Worm (Caenorhabditis elegans): ENCODE data around the gene ipp-5.

The ipp-5 gene

DNA sequence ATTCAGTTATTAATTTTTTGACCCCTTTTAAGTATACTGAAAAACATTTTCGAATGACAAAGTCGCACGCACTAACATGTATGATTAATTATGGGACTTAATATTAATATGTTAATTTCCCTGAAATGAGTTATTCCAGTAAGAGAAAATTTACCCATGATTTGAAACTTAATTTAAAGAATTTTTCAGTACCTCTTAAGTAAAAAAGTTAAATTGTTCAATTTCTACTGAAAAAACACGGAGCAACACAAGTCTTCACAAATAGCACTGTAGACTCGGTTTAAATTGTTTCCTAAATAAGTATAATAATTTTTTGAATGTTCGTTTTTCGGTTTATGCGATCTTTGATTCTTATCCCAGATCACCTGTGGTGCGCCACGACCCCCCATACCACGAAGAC lies 28.8 kb upstream of the ipp-5 start:
- TF ChIP-seq F10B5.3 (tag; optimal IDR thresholded peaks at IDR 0.05) (no peak), unc-62 (GFP tag; optimal IDR thresholded peaks at IDR 0.05 in 1 of 2) (peak in 1 of 2 experiments; percentile 91), unc-62 (tag; optimal IDR thresholded peaks at IDR 0.05) (no peak)

DNA sequence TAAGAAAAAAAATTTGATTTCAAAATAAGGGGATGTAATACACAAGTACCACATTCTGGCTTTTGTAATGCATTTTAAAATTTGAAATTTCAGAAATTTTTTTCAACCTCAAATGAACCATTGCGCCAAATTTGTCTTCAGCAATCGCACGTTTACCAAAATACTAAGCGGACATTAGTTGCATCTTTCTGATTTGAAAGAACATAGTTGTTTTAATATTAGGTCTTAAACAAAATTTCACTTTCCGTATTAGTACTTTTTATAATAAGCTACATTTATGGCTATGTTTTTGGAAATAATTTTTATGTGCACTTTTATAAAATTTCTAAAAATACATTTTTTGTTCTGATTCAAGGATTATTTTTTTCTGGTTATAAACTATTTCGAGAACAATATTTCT lies 27.4 kb upstream of the ipp-5 start, which contains the start of gene sups-1:
sups-1 (plus strand) TSS at position 301 of the 400 bp plus-strand sequence.
- no peak for TF ChIP-seq lin-38 (GFP tag; IDR thresholded peaks at IDR 0.05)

DNA sequence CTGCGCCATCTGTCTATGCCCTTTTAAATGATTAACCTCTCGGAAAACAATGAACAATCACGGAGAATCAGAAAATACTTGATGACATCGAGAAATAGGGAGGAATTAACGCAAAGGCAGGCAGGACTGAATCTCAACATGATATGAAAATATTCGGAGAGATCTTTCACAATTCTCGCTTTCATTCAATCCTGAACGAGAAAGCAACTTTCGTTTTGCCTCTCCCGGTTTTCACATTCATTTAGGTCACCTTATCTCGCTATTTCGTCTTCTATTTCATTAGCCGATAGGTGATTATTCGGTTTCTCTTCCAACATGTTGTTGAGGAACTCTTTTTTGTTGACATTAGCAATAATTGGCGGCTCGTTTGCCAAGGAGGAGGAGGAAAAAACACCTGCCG lies 27.0 kb upstream of the ipp-5 start:
- no peak for TF ChIP-seq lsy-2 (tag; optimal IDR thresholded peaks at IDR 0.05)
- peak; percentile 30 for TF ChIP-seq mxl-3 (GFP tag; optimal IDR thresholded peaks at IDR 0.05)

DNA sequence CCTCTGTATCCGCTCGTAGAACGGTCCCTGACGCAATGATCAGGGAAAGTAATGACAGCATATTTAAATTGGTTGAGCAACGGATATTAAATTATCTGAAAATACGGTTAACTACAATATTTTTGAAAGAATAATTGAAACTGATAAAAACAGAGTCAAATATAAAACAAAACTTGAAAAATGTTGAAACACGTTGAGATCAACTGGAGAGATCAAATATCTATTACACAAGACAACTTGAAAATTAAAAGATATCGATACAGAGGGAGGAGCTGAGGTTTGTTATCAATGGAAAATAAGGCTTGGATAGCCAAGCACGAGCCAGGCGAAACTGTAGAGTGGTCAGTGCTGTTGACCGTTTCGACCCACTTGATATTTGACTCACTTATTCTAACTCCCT lies 20.7 kb upstream of the ipp-5 start, which contains the start of gene C09B8.3:
C09B8.3 (minus strand) TSS at position 101 of the 400 bp plus-strand sequence.
- no peak for TF ChIP-seq unc-39 (tag; optimal IDR thresholded peaks at IDR 0.05)
- no peak for TF ChIP-seq ceh-44 (GFP tag; IDR thresholded peaks at IDR 0.05)
- TF ChIP-seq Y75B8A.6 (GFP tag; IDR thresholded peaks at IDR 0.05), result no peak
- no peak for TF ChIP-seq pha-4 (GFP tag; IDR thresholded peaks at IDR 0.05)
- no peak for TF ChIP-seq pha-4 (tag; optimal IDR thresholded peaks at IDR 0.05)
- TF ChIP-seq fkh-10 (GFP tag; optimal IDR thresholded peaks at IDR 0.05), result no peak
- no peak for TF ChIP-seq dve-1 (tag; optimal IDR thresholded peaks at IDR 0.05; ENCODE audit: insufficient read depth)
- no peak for TF ChIP-seq dmd-6 (GFP tag; IDR thresholded peaks at IDR 0.05)
- no peak for TF ChIP-seq daf-16 (GFP tag; optimal IDR thresholded peaks at IDR 0.05)
- no peak for TF ChIP-seq daf-16 (tag; optimal IDR thresholded peaks at IDR 0.05)
- no peak for TF ChIP-seq R02D3.7 (tag; optimal IDR thresholded peaks at IDR 0.05)
- TF ChIP-seq tag-97 (GFP tag; IDR thresholded peaks at IDR 0.05), result no peak
- TF ChIP-seq snpc-1.2 (GFP tag; IDR thresholded peaks at IDR 0.05), result no peak
- TF ChIP-seq ceh-62 (tag; optimal IDR thresholded peaks at IDR 0.05), result no peak

DNA sequence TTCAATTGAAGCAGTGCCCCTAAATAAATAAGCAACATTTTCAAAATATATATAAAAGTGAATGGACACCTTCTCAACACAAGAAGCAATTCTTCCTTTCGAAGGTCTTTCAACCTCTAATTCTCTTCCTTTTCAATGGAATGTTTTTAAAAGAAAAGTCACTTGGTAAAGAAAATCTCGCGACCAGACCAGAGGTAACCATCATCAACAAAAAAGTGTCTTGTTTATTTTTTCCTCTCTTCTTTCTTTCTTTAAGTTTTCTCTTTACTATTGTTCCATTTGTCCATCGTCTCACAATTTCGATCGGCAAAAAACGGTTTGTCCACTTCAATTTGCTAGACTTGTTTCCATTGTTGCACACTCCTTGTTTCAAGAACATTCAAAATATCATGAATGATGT lies 16.2 kb upstream of the ipp-5 start, which contains the start of gene C09B8.8:
C09B8.8 (plus strand) TSS at position 397 of the 400 bp plus-strand sequence.
- peak; percentile 10 for TF ChIP-seq dve-1 (tag; optimal IDR thresholded peaks at IDR 0.05; ENCODE audit: insufficient read depth)
- no peak for TF ChIP-seq rbr-2 (tag; optimal IDR thresholded peaks at IDR 0.05)
- no peak for TF ChIP-seq ctbp-1 (GFP tag; IDR thresholded peaks at IDR 0.05)
- TF ChIP-seq F49E8.2 (tag; optimal IDR thresholded peaks at IDR 0.05; ENCODE audit: borderline replicate concordance), result no peak
- no peak for TF ChIP-seq hlh-11 (tag; optimal IDR thresholded peaks at IDR 0.05)
- no peak for TF ChIP-seq hlh-30 (tag; optimal IDR thresholded peaks at IDR 0.05; ENCODE audit: insufficient read depth)
- no peak for TF ChIP-seq spr-3 (GFP tag; optimal IDR thresholded peaks at IDR 0.05)

DNA sequence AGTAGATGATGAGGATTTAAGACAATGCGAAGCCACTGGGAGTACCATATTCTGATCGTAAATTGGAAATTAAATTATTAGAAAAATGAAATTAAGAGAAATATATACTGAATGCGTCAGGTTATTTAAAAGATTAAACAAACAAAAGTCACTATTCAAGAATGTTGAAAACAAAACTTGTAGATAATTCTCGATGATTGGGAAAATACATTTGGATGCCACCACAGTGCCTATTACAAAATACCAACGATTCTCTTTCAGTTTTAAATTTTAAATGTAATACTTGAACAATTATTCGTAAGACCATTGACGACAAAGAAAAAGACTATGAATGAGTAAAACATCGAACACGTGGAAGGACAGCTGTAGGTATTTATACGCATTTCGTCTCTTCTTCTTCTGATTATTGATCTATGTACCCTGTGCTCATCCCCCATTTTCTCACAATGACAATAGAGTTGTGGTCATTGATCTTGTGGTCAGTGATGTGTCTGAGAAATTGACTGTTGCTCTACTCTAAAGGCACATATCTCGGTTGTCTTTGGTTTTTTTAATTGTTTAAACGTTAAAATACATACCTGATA lies 11.3 kb upstream of the ipp-5 start, which contains the start of gene C09B8.4:
C09B8.4 (minus strand) TSS at position 51 of the 584 bp plus-strand sequence.
- TF ChIP-seq ces-1 (GFP tag; optimal IDR thresholded peaks at IDR 0.05) (no peak), dve-1 (tag; optimal IDR thresholded peaks at IDR 0.05; ENCODE audit: insufficient read depth) (peak; percentile 36)

DNA sequence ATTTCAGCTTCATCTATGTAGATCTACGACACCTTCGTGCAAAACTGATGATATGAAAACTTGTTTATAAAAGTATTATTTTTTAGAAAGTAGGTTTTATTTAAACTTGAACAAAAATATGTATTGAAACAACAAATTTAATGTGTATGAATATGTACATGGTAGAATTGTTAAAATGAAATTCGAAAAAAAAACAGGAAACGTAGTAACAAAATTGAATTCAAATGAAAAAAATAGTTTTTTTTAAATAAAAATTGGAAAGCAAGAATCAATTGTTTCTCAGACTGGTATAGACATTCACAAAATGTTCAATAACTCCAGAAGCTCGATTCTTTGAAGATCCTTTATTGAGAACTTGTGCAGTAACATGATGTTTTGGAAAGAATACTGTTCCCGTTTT lies 10.5 kb upstream of the ipp-5 start:
- TF ChIP-seq mep-1 (tag; optimal IDR thresholded peaks at IDR 0.05) (no peak), hmg-1.1 (GFP tag; IDR thresholded peaks at IDR 0.05) (no peak), nhr-42 (GFP tag; IDR thresholded peaks at IDR 0.05) (no peak), unc-62 (GFP tag; optimal IDR thresholded peaks at IDR 0.05 in 1 of 2) (peak in 1 of 2 experiments; percentile 90), unc-62 (tag; optimal IDR thresholded peaks at IDR 0.05) (no peak), duxl-1 (tag; optimal IDR thresholded peaks at IDR 0.05; ENCODE audit: poor library complexity) (no peak), vab-7 (GFP tag; IDR thresholded peaks at IDR 0.05) (no peak)

Measured in whole organism, L4 larva.